Fruit fly (Drosophila melanogaster) ovary, adult (tissue): ENCODE measurements around the gene mfas.
A peak's percentile ranks its signal among the peaks of the same experiment; 100 is the strongest.

Source experiments
- CG17801 ChIP-seq: fragments of 200-800 bp; optimal IDR thresholded peaks from 2 replicates; lab custom pipeline; 2019; ENCODE audit warnings: missing biosample characterization, mild to moderate bottlenecking, missing genetic modification characterization, moderate library complexity; ENCODE audit not compliant: partially characterized antibody

Gene mfas

DNA sequence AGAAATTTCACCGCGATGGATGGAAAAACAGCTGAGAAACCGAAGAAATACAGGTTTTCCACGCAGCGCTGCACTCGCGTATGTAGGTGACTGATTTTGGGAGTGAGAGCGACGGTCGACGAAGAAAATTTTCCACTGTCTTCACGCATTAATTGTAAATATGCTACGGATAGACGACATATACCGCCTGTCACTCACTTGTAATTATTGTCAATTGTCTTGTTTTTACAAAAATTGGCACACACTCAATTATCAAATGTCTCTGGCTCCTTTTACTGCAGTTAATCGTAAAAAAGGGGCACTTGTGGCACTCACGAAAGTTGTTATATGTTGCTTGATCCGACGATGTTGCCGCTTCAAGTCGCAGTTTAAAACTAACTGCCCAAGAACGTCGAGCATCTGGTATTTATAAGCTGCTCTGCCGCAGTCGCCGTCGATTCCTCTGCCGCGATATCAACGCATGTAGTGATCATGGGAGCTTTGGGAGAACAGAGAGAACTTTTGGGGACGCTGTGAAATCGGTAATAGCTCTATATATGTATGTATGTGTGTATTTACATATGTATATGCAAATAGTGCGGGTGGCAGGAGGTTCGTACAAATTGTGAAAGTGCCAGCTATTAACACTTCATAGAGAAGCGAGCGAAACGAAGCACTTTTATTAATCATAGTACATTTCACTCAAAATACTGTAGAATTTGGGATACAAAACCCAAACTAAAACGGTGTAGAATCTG lies at the start of gene mfas:
mfas (minus strand) TSS at position 382 of the 737 bp plus-strand sequence.
- TF ChIP-seq CG17801, result no peak

DNA sequence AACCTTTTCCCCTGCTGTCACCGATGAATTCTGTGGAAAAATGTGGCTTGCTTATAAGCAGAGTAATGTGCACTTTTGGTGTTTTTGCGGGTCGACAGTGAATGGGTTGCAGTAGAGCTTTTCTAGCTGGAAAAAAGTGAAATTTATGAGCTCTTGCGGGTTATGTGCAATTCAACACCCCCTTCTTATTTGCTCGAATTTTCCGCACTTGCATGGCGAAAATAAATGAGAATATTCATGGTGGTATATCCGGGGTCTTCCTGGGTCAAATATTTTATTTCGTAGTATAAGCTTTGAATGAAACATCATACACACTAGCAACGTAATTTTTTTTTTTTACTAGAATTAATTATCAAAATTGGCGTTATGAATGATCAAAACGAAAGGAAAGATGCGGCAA lies 47.1 kb upstream of the mfas start, which contains the start of gene CG14736:
CG14736 (plus strand) TSS at position 301 of the 400 bp plus-strand sequence.
- no peak for TF ChIP-seq CG17801

DNA sequence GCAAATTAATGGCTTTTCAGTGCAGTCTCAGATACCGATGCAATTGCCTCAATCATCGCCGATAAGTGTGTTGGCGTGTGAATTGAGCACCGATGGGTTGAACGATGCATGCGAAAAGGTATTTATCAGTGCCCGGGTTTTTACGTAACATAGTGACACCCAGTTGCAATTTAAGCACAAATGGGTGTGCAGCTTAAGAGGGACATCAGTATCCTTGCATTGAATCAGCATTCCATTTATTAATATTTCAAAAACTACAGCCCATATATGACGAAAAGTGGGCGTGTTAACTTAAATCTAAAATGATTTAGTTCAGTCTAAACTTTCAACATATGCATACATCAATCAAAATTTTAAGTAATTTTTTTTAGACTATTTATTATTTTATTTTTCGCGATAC lies 39.7 kb upstream of the mfas start, which contains the start of gene ssp5:
ssp5 (plus strand) TSS at position 301 of the 400 bp plus-strand sequence.
- no peak for TF ChIP-seq CG17801

DNA sequence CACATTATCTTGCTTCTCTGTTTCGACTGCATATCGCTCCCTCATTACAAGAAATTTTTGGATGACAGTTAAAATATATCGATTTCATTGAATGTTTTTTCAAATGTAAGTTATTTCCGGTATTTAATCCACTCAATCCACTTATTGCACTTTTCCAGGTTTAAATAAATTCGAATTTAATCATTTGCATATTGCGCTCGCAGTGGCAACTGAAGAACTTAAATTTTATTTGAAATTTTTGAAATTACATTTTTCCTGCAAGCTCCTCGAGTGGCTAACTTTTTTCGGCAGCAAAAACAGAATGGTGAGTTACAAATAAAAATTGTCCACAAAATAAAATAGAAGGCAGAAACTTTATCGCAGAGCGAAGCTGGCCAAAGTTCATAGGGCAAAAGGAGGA lies 38.5 kb upstream of the mfas start, which contains the start of the genes CG31358, CG42504 and CG42505:
CG31358 (minus strand) TSS at position 101 of the 400 bp plus-strand sequence.
CG42504 (minus strand) TSS at position 101 of the 400 bp plus-strand sequence.
CG42505 (minus strand) TSS at position 101 of the 400 bp plus-strand sequence.
- no peak for TF ChIP-seq CG17801

DNA sequence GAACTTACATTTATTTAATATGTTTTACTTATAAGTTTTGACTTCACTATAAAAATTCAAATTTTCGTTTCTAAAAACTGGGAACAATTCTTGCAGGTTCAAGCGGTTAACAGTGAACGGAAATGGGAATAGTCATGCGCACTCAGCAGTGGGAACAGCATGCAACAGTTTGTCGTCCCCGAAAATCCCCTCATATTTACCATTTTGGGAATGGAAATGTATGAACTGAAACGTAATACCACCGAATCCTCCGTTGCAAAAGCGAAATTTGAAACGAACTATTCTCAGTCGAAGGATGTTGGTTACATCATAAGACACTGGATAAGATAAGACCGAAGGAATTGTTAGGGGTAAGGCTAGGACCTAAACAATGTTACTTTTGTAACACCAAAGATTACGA lies 27.9 kb upstream of the mfas start:
- no peak for TF ChIP-seq CG17801

DNA sequence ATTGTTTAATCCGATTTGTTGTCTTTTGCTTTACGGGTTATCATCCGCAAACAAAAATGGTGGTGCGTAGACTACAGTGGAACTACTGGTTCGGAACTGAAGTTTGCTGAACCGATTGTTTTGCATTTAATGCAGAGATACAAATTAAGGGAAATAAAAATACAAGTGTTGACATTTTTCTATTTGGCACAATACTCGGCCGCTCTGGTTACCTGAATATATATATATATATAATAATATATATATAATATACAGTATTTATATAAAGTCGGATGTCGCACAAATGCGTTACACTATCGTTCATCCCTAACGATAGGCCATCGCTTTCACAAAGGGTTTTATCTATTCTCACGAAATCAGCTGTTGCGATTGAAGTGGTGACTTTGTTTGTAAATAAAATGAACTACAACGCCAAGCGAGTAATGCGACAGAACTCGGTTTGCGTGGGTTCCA lies 23.7 kb upstream of the mfas start, which contains the start of the genes DCAF12 and Spt3:
DCAF12 (minus strand) TSS at position 204 of the 453 bp plus-strand sequence.
Spt3 (plus strand) TSS at position 329 of the 453 bp plus-strand sequence.
- peak; percentile 53 for TF ChIP-seq CG17801

DNA sequence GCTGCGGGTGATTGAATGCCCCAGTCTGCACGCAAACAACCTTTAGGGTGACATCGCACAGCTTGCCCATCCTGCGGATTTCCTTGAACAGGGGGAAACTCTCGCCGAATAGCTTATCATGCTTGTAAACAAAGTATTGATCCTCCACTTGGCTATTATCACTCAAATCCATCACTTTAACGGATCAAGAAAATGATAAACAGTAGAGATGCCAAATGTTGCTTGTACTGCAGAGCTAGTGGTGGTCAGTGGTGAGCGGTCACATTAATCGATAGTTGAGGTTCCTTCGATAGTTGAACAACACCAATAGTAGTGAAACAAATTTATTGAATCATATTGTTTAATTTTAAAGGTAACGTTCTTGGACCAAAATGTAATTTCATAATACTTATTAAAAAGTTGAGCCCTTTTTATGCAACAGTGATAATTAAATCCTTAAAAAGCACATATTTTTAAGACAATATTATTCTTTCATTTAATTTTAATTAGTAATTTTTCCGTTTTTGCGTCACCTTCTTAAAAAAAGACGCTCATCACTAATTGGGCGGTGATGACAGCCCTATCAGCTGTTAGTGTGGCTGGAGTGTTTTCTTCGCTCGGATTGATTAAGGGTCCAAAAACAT lies 17.2 kb upstream of the mfas start, which contains the start of the genes KLHL18 and GCC185:
KLHL18 (minus strand) TSS at position 233 of the 623 bp plus-strand sequence.
GCC185 (plus strand) TSS at position 571 of the 623 bp plus-strand sequence.
- TF ChIP-seq CG17801, result peak; percentile 82

DNA sequence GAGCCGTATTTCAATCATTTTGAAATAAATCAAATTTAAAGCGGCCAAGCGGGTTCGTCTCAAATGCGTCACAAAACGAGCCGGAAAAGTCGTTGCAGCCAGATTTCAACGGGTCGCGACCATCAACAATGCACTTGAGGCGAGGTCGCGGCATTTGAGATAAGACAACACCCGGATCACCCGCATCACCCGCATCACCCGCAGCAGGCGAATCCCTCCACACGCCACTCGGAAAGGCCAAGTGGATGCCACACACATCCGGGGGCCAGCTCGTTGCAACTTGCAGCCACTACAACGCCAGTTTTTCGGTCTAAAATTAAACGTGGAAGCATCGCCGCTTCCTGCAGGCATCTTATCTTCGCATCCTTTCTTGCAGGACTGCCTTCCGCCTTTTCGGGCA lies 13.3 kb upstream of the mfas start:
- TF ChIP-seq CG17801, result no peak

DNA sequence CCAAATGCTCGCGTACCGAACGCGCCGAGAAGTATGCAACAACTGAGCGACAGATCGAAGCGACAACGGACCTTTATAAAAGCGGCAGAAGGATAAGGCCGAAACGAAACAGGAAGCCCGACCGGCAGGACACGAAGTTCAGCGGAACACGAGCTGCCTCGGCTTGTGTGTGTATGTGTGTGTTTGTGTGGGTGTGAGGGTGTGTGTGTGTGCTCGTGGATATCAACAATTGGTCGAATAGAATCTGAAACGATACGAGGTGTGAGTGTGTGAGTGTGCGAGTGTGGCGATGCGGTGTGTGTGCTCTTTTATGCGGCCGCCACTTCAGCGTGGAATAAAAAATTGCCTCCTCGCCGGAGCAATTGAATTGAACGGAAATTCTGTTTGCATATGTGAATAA lies 12.3 kb upstream of the mfas start, which contains the start of gene Tk:
Tk (minus strand) TSS at position 57 of the 400 bp plus-strand sequence.
- TF ChIP-seq CG17801, result no peak

DNA sequence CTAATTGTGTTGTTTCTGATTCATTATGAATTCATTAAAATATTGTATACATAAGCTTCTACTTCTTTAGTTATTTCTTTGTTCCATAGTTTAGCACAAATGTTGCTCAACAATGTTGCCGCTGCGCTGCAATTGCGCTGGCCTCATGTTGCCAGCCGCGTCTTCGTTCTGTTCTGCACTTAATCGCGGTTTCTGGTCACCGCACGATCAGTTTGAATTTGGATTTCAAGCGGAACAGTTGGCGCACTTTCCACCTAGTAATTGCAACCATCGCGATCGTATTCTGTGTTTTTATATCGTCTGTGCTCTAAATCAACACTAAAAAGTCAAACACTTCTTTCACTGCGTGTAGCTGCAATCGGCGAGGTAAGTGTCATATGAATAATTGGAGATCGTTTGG lies 6.0 kb upstream of the mfas start, which contains the start of gene Ect3:
Ect3 (plus strand) TSS at position 205 of the 400 bp plus-strand sequence.
- TF ChIP-seq CG17801, result peak; percentile 1

DNA sequence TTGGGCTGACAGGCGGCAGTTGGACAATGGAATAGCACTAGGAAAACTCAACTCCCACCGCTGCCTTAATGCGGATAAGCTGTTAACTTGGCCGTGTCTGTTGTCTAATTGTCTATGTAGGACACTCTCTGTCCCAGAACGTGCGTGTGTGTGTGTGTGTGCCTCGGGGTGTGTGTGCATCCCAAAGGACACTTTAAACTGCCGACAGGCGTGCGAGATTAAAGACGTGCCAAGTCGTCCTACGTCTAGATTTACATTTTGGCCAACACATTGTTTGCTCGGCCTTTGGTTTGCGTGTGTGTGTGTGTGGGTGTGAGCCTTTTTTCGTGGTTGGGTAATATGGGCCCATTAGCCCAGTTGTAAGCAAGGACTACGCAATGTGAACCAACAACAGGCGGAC lies 5.0 kb upstream of the mfas start:
- TF ChIP-seq CG17801, result no peak

DNA sequence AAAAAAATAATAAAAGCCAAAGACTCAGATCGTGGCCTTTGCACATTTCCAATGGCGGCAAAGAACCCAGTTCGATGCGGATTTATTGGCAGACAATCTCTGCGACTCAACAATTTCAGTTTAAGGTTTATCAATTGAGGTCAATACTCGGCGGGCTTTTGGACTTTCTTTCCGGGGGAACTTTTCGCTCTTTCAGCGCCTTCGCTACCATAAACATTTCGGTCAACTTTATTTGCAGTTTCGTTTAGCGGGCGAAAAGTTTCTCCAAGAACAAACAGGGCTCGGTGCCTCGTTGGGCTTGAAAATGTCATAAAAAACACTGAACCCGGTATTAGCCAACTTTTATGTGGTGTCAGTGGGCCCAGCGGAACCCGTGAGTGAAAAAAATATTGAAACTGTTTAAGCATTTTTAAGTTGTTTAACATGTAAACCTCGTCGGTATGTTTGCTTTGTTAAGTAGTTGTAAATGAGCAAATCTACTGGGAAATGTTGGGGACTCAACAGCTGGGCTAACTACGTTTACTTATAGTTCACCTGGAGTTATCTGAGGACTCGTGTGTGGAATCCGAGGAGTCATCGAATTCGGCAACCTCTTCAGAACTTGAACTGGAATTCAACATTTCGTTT lies 1.5 kb downstream of the mfas start:
- no peak for TF ChIP-seq CG17801

DNA sequence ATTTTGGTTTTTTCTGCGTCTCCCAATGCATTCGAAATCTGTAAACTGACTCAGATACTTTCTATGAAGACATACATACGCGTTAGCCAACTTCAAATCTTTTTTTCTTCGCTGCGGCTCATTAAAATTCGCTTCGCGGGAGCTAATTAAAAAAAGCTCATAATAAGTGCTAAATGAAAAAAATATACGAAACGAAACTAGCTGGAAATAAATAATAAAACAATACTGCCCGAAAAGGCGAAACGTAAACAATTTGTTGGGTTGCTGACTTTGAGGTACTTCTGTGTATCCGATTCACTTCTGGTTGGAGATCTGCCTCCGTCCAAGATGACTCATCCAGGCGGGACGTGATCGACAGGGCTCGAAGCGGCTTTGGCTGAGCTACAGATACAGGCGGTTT lies 3.1 kb downstream of the mfas start:
- no peak for TF ChIP-seq CG17801

DNA sequence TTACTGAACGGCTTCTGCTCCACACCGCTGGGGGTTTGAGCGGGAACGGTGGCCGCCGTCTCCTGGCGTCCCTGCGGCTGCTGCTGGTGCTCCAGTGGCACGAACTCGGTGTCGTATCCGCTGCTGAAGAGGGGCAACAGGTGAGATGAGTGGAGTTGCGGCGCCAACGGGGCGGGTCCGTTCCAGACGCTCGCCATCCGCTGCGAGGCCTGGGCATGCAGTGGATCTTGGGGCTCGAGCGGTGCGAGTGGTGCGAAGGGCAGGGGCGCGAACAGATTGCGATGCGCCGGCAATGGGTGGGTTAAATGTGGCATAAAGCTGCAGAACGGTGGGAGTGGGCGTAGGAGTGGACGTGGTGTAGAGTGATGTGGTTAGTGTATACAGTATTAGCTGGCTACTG lies 3.9 kb downstream of the mfas start:
- no peak for TF ChIP-seq CG17801

DNA sequence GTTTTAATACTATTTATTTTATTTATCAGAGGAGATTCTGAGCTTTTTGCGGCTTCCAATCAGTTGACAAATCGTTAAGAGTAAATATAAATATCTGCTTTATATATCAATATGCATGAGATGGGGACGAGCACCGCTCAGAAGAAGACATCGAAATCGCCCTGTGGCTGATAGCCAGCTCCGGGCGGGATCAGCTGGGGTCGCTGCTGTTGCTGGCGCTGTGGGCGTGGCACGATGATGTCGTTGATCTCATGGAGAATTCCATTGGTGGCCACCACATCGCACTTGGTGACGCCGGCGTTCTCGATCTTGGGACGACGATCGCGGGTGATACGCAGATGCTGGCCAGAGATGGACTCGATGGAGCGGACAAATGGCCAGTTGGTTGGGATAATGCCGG lies 8.3 kb downstream of the mfas start:
- TF ChIP-seq CG17801, result no peak

DNA sequence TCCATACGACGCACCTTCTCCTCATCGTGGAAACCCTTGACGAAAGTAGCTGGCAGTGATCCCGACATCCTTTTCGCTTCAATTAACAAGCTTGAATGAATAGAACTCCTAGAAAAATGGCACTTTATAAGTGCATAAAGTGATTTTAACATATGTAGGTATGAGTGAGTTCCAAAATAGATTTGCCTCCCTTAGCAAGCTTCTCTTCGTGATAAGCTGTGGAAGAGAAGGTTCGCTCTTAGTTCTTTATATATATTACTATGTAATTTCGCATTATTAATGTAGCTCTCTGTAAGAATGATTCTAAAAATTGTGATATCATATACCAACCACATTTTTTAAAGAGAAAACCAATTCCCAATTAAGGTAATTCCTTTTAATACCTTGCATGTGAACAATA lies 8.7 kb downstream of the mfas start, which contains the start of gene CG3397:
CG3397 (minus strand) TSS at position 101 of the 400 bp plus-strand sequence.
- no peak for TF ChIP-seq CG17801
